Worm (Caenorhabditis elegans) whole organism, L3 larva: Measurements from ENCODE around the gene rep-1.
A peak's percentile ranks its signal among the peaks of the same experiment; 100 is the strongest.

Source experiments
- R02D3.7 ChIP-seq: fragments of 150-350 bp; optimal IDR thresholded peaks from 2 replicates; lab custom pipeline; 2014; ENCODE audit warnings: missing biosample characterization, missing genetic modification characterization
- aly-2 ChIP-seq: fragments of 150-350 bp; optimal IDR thresholded peaks from 2 replicates; lab custom pipeline; 2014; ENCODE audit warnings: missing biosample characterization, missing genetic modification characterization
- ama-1 ChIP-seq: fragments of 150-350 bp; optimal IDR thresholded peaks from 2 replicates; lab custom pipeline; 2018
- ceh-16 ChIP-seq: sonication (generic microtip); optimal IDR thresholded peaks from 2 replicates; lab custom pipeline; 2017; ENCODE audit warnings: missing biosample characterization, missing genetic modification characterization
- ceh-28 ChIP-seq: fragments of 150-350 bp; optimal IDR thresholded peaks from 2 replicates; lab custom pipeline; 2014; ENCODE audit warnings: missing biosample characterization, missing genetic modification reagents, missing genetic modification characterization
- ceh-82 ChIP-seq: fragments of 150-350 bp; optimal IDR thresholded peaks from 2 replicates; lab custom pipeline; 2014; ENCODE audit warnings: missing biosample characterization, missing genetic modification characterization
- daf-12 ChIP-seq: fragments of 150-350 bp; optimal IDR thresholded peaks from 2 replicates; lab custom pipeline; 2014; ENCODE audit warnings: missing biosample characterization, missing genetic modification reagents, missing genetic modification characterization
- egl-27 ChIP-seq: sonication (generic microtip); optimal IDR thresholded peaks from 4 replicates; lab custom pipeline; 2017; ENCODE audit warnings: missing biosample characterization, missing genetic modification reagents, missing genetic modification characterization
- egl-5 ChIP-seq: fragments of 150-350 bp; optimal IDR thresholded peaks from 2 replicates; lab custom pipeline; 2017; ENCODE audit warnings: missing biosample characterization, missing genetic modification reagents, missing genetic modification characterization, inconsistent platforms
- elt-2 ChIP-seq: sonication (generic microtip); optimal IDR thresholded peaks from 2 replicates; lab custom pipeline; 2016; ENCODE audit warnings: missing genetic modification reagents, mild to moderate bottlenecking, missing genetic modification characterization, missing compliant biosample characterization
- elt-3 ChIP-seq, 3 experiments: fragments of 150-350 bp in 1 of 3; sonication (generic microtip) in 2 of 3; optimal IDR thresholded peaks; 2 replicates in 2 of 3; 4 replicates in 1 of 3; lab custom pipeline; 2014 to 2017; ENCODE audit warnings: missing biosample characterization in 3 of 3, missing genetic modification characterization in 3 of 3
- eor-1 ChIP-seq, 2 experiments: fragments of 150-350 bp; optimal IDR thresholded peaks; 2 replicates each; lab custom pipeline; 2014 to 2018; ENCODE audit warnings: missing biosample characterization in 2 of 2, missing genetic modification characterization in 2 of 2
- fkh-10 ChIP-seq: sonication (generic microtip); optimal IDR thresholded peaks from 2 replicates; lab custom pipeline; 2017; ENCODE audit warnings: missing biosample characterization, missing genetic modification reagents, missing genetic modification characterization
- fkh-2 ChIP-seq: fragments of 150-350 bp; optimal IDR thresholded peaks from 2 replicates; lab custom pipeline; 2014; ENCODE audit warnings: missing biosample characterization, missing genetic modification reagents, missing genetic modification characterization
- hmg-11 ChIP-seq: sonication (generic microtip); optimal IDR thresholded peaks from 2 replicates; lab custom pipeline; 2016; ENCODE audit warnings: missing genetic modification characterization, missing compliant biosample characterization
- jun-1 ChIP-seq: fragments of 150-350 bp; optimal IDR thresholded peaks from 2 replicates; lab custom pipeline; 2014; ENCODE audit warnings: missing biosample characterization, missing genetic modification reagents, missing genetic modification characterization
- lin-15B ChIP-seq: fragments of 150-350 bp; optimal IDR thresholded peaks from 2 replicates; lab custom pipeline; 2014; ENCODE audit warnings: missing biosample characterization, missing genetic modification characterization
- lin-39 ChIP-seq: fragments of 150-350 bp; optimal IDR thresholded peaks from 2 replicates; lab custom pipeline; 2018; ENCODE audit warnings: missing biosample characterization, missing genetic modification reagents, missing genetic modification characterization
- lsy-12 ChIP-seq: sonication (generic microtip); optimal IDR thresholded peaks from 2 replicates; lab custom pipeline; 2016; ENCODE audit warnings: mild to moderate bottlenecking, missing genetic modification characterization, missing compliant biosample characterization
- mdl-1 ChIP-seq: fragments of 150-350 bp; optimal IDR thresholded peaks from 2 replicates; lab custom pipeline; 2014; ENCODE audit warnings: missing biosample characterization, missing genetic modification characterization
- mml-1 ChIP-seq: fragments of 150-350 bp; sonication (generic microtip); optimal IDR thresholded peaks from 3 replicates; lab custom pipeline; 2014; ENCODE audit warnings: missing biosample characterization, missing genetic modification characterization
- nfya-1 ChIP-seq: sonication (generic microtip); optimal IDR thresholded peaks from 2 replicates; lab custom pipeline; 2017; ENCODE audit warnings: missing genetic modification characterization, mild to moderate bottlenecking, missing compliant biosample characterization, antibody characterized with exemption, moderate library complexity; ENCODE audit not compliant: insufficient read depth
- nhr-11 ChIP-seq: fragments of 150-350 bp; optimal IDR thresholded peaks from 2 replicates; lab custom pipeline; 2014; ENCODE audit warnings: missing biosample characterization, missing genetic modification characterization
- nhr-23 ChIP-seq: fragments of 150-350 bp; optimal IDR thresholded peaks from 2 replicates; lab custom pipeline; 2014; ENCODE audit warnings: missing biosample characterization, missing genetic modification reagents, missing genetic modification characterization
- nhr-237 ChIP-seq: fragments of 150-350 bp; optimal IDR thresholded peaks from 2 replicates; lab custom pipeline; 2014; ENCODE audit warnings: missing biosample characterization, missing genetic modification characterization
- nhr-25 ChIP-seq: sonication (generic microtip); optimal IDR thresholded peaks from 2 replicates; lab custom pipeline; 2017; ENCODE audit warnings: missing biosample characterization, missing genetic modification characterization
- nhr-28 ChIP-seq: fragments of 150-350 bp; optimal IDR thresholded peaks from 2 replicates; lab custom pipeline; 2014; ENCODE audit warnings: missing biosample characterization, missing genetic modification characterization
- nhr-43 ChIP-seq: sonication (generic microtip); optimal IDR thresholded peaks from 2 replicates; lab custom pipeline; 2016; ENCODE audit warnings: mild to moderate bottlenecking, missing genetic modification characterization, missing compliant biosample characterization; ENCODE audit not compliant: poor library complexity, severe bottlenecking
- nhr-67 ChIP-seq: fragments of 150-350 bp; optimal IDR thresholded peaks from 2 replicates; lab custom pipeline; 2014; ENCODE audit warnings: missing biosample characterization, missing genetic modification characterization
- nhr-76 ChIP-seq: fragments of 150-350 bp; sonication (generic microtip); optimal IDR thresholded peaks from 5 replicates; lab custom pipeline; 2014; ENCODE audit warnings: missing biosample characterization, missing genetic modification characterization
- nhr-77 ChIP-seq: fragments of 150-350 bp; optimal IDR thresholded peaks from 2 replicates; lab custom pipeline; 2014; ENCODE audit warnings: missing biosample characterization, missing genetic modification characterization
- skn-1 ChIP-seq: fragments of 150-350 bp; optimal IDR thresholded peaks from 2 replicates; lab custom pipeline; 2014; ENCODE audit warnings: missing biosample characterization, missing genetic modification characterization
- snpc-4 ChIP-seq: fragments of 150-350 bp; optimal IDR thresholded peaks from 2 replicates; lab custom pipeline; 2014; ENCODE audit warnings: missing biosample characterization, missing genetic modification characterization
- tbx-2 ChIP-seq: sonication (generic microtip); optimal IDR thresholded peaks from 2 replicates; lab custom pipeline; 2016; ENCODE audit warnings: mild to moderate bottlenecking, missing genetic modification characterization, missing compliant biosample characterization
- unc-39 ChIP-seq: sonication (generic microtip); optimal IDR thresholded peaks from 4 replicates; lab custom pipeline; 2017; ENCODE audit warnings: missing biosample characterization, missing genetic modification characterization
- unc-62 ChIP-seq: fragments of 150-350 bp; sonication (generic microtip); optimal IDR thresholded peaks from 4 replicates; lab custom pipeline; 2014; ENCODE audit warnings: missing biosample characterization, missing genetic modification reagents, missing genetic modification characterization
- ztf-11 ChIP-seq: fragments of 150-350 bp; optimal IDR thresholded peaks from 2 replicates; lab custom pipeline; 2014; ENCODE audit warnings: missing biosample characterization, missing genetic modification characterization

The rep-1 gene

ce11 chrIII:1607659-1608058, 37.6 kb downstream of the rep-1 start:
- TF ChIP-seq mdl-1 (tag; lab: Kevin White, UChicago) (no peak), ceh-82 (tag; lab: Kevin White, UChicago) (no peak), daf-12 (tag; lab: Kevin White, UChicago) (no peak), ceh-28 (tag; lab: Kevin White, UChicago) (peak; percentile 74), unc-62 (GFP tag; lab: Kevin White, UChicago) (no peak), nhr-43 (no peak), ztf-11 (tag; lab: Kevin White, UChicago) (no peak)

- TF ChIP-seq unc-62 (GFP tag; lab: Kevin White, UChicago) (no peak), ztf-11 (tag; lab: Kevin White, UChicago) (no peak), hmg-11 (no peak), ceh-28 (tag; lab: Kevin White, UChicago) (peak; percentile 60), ceh-82 (tag; lab: Kevin White, UChicago) (no peak)
- TF ChIP-seq, all 47 proteins: peak for 1
Observed at ce11 chrIII:1610938-1611337, 40.8 kb downstream of the rep-1 start.

- TF ChIP-seq unc-39 (tag; lab: Kevin White, UChicago) (no peak), elt-3 (tag; optimal IDR thresholded peaks at IDR 0.05; lab: Kevin White, UChicago) (no peak), snpc-4 (no peak), ceh-28 (tag; lab: Kevin White, UChicago) (peak; percentile 94)
Observed at ce11 chrIII:1612974-1613568, 43.0 kb downstream of the rep-1 start.

- TF ChIP-seq aly-2 (tag; lab: Kevin White, UChicago) (no peak), nhr-237 (tag; lab: Kevin White, UChicago) (no peak), ceh-16 (tag; lab: Kevin White, UChicago) (no peak), lin-39 (tag; lab: Kevin White, UChicago) (no peak), nhr-77 (no peak), nhr-25 (tag; lab: Kevin White, UChicago) (no peak), nhr-76 (tag; lab: Kevin White, UChicago) (no peak)
Observed at ce11 chrIII:1613933-1614332, 43.8 kb downstream of the rep-1 start, which contains the start of gene Y22D7AL.9. Gene Y22D7AL.9, minus strand, starts transcription at chrIII:1614033.

- TF ChIP-seq nfya-1 (tag; lab: Kevin White, UChicago) = no peak
- peak; percentile 1 for TF ChIP-seq nhr-23
- TF ChIP-seq R02D3.7 (tag; lab: Kevin White, UChicago) = no peak
- TF ChIP-seq nhr-11 (tag; lab: Kevin White, UChicago) = no peak
- TF ChIP-seq ama-1 (lab: Kevin White, UChicago) = no peak
- no peak for TF ChIP-seq nhr-76 (tag; lab: Kevin White, UChicago)
- no peak for TF ChIP-seq lsy-12 (tag; lab: Kevin White, UChicago)
- no peak for TF ChIP-seq eor-1 (tag; optimal IDR thresholded peaks at IDR 0.05; lab: Kevin White, UChicago)
- peak; percentile 1 for TF ChIP-seq nhr-25 (tag; lab: Kevin White, UChicago)
- TF ChIP-seq mdl-1 (tag; lab: Kevin White, UChicago) = no peak
- TF ChIP-seq jun-1 (tag; lab: Kevin White, UChicago) = no peak
- no peak for TF ChIP-seq nhr-28 (tag; lab: Kevin White, UChicago)
- TF ChIP-seq fkh-10 (GFP tag; lab: Kevin White, UChicago) = no peak
- no peak for TF ChIP-seq nhr-67 (tag; lab: Kevin White, UChicago)
- TF ChIP-seq aly-2 (tag; lab: Kevin White, UChicago) = no peak
- no peak for TF ChIP-seq skn-1 (tag; lab: Kevin White, UChicago)
- TF ChIP-seq, all 47 proteins: peak for 2
Observed at ce11 chrIII:1614412-1614811, 44.3 kb downstream of the rep-1 start.

ce11 chrIII:1616245-1617026, 46.3 kb downstream of the rep-1 start:
- peak; percentile 38 for TF ChIP-seq nfya-1 (tag; lab: Kevin White, UChicago)
- TF ChIP-seq elt-2 (tag; lab: Kevin White, UChicago) = peak; percentile 46
- no peak for TF ChIP-seq hmg-11
- TF ChIP-seq egl-5 (tag; lab: Kevin White, UChicago) = no peak
- TF ChIP-seq nhr-76 (tag; lab: Kevin White, UChicago) = no peak
- TF ChIP-seq mdl-1 (tag; lab: Kevin White, UChicago) = no peak
- TF ChIP-seq elt-3 (tag; optimal IDR thresholded peaks at IDR 0.05; lab: Kevin White, UChicago) = no peak
- no peak for TF ChIP-seq ceh-82 (tag; lab: Kevin White, UChicago)
- TF ChIP-seq snpc-4 = no peak
- no peak for TF ChIP-seq egl-27
- no peak for TF ChIP-seq nhr-67 (tag; lab: Kevin White, UChicago)
- peak; percentile 68 for TF ChIP-seq lin-15B (tag; lab: Kevin White, UChicago)
- TF ChIP-seq fkh-2 (tag; lab: Kevin White, UChicago) = no peak
- no peak for TF ChIP-seq unc-62 (GFP tag; lab: Kevin White, UChicago)
- peak; percentile 4 for TF ChIP-seq ceh-28 (tag; lab: Kevin White, UChicago)
- TF ChIP-seq tbx-2 = no peak
- TF ChIP-seq aly-2 (tag; lab: Kevin White, UChicago) = no peak
- TF ChIP-seq mml-1 = no peak
- TF ChIP-seq jun-1 (tag; lab: Kevin White, UChicago) = no peak
- TF ChIP-seq nhr-43 = peak; percentile 55
- TF ChIP-seq skn-1 (tag; lab: Kevin White, UChicago) = no peak
- no peak for TF ChIP-seq nhr-23
- TF ChIP-seq R02D3.7 (tag; lab: Kevin White, UChicago) = no peak
- TF ChIP-seq daf-12 (tag; lab: Kevin White, UChicago) = no peak
